Fruit fly (Drosophila melanogaster) whole organism, larva: ENCODE data around the gene CG42857.

Source experiments
- noc ChIP-seq: fragments of 200-800 bp; sonication (Bioruptor generic); optimal IDR thresholded peaks from 3 replicates; lab custom pipeline; 2019; ENCODE audit warnings: missing biosample characterization, mild to moderate bottlenecking, missing genetic modification characterization, moderate library complexity

CG42857 gene

DNA sequence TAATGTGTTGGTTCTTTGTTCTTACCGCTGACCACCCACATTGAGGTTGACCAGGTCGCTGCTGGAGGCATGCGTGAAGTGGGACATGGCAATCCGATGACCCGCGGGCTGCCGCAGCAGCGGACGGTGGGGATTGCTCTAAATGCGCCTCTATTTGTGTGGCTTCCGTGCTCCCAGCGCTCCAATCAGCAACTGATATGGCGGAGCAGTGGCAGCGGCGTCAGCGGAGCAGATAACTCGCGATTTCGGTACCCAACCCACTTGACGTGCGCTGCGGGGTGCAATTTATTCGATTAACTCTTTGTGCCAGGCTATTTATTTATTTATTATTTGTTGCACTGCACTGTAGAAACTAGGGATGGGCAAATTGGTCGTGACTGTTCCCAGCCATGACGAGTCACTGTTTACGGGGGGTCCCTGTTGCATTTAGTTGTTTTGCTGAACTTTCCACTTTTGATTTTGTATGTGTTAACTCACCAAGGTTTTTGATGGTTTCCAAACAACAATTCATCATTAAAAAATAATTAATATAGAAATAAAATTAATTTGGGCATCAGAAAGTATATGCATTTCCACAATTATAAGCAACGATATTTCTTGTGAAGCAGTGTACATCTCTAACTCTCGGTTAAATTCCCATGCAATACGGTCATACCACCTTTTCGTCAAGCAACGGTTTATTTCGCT lies 20.2 kb downstream of the CG42857 start, which contains the start of the genes CG9467 and CG8526:
Gene CG9467, minus strand, starts transcription at position 383 of the 687 bp plus-strand sequence.
Gene CG8526, plus strand, starts transcription at position 637 of the 687 bp plus-strand sequence.
- no peak for TF ChIP-seq noc

DNA sequence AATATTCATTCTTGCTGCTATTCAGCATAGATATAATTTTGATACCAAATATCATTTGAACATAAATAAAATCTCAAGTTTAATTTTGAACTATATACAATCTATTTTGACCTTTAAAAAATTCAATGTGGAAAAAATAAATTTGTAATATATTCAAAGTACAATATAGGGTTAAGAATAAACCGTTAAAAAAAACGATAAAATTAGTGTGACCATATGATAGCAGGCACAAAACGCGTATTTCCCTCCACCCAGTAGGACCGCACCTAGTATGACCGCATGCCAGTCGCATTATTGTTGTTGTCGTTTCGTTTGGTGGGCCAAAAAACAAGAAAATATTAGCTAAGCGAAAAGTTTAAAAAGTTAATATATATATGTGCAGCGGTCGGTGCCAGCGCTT lies 28.0 kb downstream of the CG42857 start, which contains the start of gene CG8516:
Gene CG8516, plus strand, starts transcription at position 278 of the 400 bp plus-strand sequence.
- no peak for TF ChIP-seq noc

DNA sequence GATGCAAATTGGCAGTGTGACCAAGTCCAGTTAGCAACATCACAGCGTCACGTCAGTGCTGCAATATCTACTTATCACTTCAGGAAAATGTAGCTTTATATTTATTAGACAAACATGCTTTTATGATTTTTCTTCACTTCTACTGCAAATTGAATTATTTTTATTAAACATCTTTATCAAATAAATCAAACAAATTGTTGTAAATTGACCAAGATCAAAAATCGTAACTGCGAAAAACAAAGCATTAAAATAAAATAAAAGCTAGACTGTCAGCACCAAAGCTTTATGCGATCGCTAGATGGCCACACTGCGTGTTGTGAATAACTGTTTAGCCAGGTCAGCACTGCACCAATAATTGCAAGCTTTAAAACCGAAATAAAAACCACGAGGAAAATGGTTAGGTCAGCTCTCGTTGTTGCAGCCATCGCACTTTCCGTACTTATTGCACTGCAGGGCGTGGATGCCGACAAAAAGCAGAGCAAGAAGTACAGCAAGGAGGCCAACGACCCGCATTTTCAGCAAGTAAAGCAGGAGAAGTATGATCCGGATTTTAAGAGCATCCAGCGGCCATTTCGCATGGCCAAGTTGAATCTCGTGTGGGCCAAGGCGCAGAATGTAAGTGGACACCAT lies 29.7 kb downstream of the CG42857 start, which contains the start of the genes CG12945 and CG8507:
Gene CG12945, minus strand, starts transcription at position 45 of the 630 bp plus-strand sequence.
Gene CG8507, plus strand, starts transcription at position 307 of the 630 bp plus-strand sequence.
- peak; percentile 50 for TF ChIP-seq noc

DNA sequence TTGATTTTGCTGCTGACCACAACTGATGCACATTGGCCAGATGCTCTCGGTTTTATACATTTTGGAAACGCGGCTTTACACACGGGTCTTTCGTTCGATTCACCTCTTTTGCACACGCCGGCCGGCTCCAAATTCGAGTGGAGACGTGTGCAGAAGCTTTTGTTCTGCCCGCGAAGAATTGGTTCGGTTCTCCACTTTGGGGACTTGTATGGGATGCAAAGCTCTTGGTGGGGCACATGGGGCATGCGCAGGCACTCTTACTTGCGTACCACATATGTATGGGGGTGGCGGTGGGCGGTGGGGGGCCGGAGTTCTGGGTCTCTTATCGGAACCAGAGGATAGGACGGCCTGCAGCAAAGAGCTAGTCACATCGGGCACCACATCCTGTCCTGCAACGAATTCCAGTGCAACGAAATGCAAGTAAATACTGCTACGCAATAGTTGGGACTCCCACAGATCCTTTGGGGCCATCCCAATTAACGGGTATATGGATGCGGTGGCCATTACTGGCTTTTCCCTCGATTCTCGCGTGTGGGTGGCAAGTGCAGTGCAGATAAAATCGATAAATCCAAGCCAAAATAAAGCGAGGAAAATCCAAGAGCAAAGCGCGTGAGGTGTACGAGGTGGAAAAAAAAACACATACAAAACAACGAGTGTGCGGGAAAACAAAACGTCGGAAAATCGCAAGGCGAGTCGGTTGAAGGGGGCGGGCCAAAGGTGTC lies 36.5 kb downstream of the CG42857 start, which contains the start of the genes MtnA and CG8500:
Gene MtnA, minus strand, starts transcription at position 30 of the 722 bp plus-strand sequence.
Gene CG8500, plus strand, starts transcription at position 313 of the 722 bp plus-strand sequence.
- TF ChIP-seq noc: no peak

DNA sequence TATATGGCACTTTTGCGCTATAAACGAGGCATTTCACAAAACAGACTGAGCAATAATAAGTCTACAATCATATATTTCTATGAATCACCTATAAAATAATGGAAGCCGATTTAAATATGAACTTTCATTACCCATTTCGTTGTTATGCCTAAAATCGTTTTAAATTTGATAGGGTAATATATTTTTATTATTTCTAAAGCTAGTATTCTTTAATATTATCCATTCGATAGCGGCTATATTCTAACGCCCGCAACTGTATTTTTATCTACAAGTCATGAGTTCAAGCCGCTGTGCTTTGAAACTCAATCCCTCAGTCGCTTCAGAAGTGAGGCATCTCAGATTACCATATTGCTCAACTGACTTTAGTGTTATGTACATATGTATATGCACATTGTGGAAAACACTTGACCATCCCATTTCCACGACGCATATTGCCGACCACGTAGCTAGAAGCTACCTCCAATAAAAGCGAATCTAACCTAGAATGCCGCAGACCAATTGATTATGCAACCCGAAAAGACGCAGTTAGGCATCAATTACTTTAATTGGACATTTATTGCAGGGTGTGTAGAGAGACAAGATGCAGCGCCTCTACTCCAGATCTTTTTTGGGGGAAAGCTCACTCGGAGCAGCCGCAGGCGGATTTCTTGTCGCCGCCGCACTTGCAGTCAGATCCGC lies 37.6 kb downstream of the CG42857 start:
- TF ChIP-seq noc: no peak

DNA sequence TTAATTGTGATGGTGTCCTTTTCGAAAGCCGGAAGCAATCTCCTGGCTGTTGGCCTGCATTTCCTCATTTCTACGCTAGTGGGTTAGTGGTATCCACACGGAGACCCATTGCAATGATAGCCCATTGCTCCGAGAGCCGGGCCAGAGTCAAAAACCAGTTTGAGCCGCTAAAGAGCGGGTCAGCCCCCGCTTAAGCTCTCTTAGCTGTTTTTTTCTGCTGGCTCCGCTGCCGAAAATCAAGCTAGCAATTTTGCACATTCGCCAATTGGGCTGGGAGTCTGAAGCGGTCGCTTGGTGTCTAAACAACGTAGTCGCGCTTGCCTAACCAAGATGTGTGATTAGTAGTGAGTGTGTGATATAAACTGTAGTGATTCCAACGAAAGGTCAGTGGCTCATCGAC lies 41.2 kb downstream of the CG42857 start, which contains the start of gene CG12947:
Gene CG12947, plus strand, starts transcription at position 301 of the 400 bp plus-strand sequence.
- no peak for TF ChIP-seq noc

DNA sequence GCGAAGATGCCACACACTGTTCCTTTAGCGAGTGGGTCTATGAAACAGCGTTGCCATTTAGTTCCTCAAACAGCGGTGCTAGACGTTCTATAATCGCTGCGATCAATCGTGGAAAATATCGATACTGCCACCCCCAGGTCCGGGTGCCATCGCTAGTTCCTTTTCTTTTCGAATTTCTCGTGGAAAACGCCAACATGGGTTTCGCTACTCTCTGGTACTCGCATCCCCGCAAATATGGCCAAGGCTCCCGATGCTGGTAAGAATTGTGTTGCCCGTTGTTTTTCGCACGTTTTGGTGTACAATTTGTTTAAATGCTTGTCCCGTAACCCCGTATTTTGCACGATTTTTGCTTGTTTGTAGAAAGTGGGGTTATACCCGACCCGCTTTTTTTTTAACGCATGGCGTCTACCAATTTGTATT lies 43.0 kb downstream of the CG42857 start, which contains the start of gene RpS29:
Gene RpS29, plus strand, starts transcription at position 102 of the 420 bp plus-strand sequence.
- peak; percentile 73 for TF ChIP-seq noc

DNA sequence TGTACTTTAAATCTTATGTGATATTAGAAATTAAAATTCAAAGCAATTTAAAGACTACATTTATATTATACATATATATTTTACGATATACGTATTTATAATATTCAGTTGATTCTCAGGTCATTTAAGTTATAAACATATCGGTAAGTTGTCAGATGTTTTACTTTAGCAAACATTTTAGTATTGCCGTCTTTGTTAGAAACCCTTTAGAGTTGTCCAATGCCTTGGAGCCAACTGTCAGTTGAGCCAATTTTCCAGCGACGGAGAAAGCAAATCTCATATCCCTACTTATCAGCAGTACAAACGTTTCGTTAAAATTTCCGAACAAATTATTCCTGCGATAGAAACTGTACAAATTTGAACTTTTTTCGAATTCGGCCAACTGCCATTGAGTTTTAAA lies 46.2 kb downstream of the CG42857 start, which contains the start of gene topi:
Gene topi, plus strand, starts transcription at position 301 of the 400 bp plus-strand sequence.
- TF ChIP-seq noc: no peak

DNA sequence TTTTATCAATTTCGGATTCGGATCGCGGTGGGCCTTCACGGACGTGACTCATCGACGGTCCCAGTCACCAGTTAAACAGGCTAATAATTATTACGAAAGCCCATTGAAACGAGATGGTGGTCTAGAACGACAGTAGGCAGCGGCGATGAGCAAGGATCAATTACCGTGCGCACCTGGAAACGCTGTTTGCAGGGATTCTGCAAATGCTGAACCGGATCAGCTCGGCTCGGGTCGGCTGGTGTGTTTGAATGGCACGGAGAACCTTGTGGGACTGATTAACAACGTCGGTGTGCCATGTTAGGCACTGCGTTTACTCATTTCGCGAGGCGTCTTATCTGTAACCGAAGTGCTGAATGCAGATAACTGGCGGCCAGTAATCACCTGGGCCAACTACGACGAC lies 46.8 kb downstream of the CG42857 start, which contains the start of gene Whamy:
Gene Whamy, minus strand, starts transcription at position 273 of the 400 bp plus-strand sequence.
- peak; percentile 73 for TF ChIP-seq noc

DNA sequence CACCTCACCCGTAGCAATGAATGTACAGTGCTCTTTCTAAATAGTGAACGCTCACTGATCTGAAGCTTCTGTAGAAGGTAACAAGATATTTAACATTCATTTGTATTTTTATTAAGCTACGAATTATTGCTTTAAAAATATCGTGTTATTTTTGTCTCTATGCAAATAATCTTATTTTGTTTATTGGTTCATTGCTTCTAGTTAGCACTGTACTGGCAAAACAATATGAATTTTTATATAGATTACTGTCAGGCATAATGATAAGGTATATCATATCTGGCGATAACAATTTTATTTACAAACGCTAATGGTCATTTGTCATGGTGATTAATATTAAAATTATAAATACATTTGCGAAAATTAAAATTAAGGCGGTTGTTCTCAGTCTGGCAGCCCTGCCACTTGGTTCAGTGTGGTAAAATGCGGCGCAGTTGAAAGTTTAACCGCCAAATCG lies 49.4 kb downstream of the CG42857 start, which contains the start of gene CG9471:
Gene CG9471, minus strand, starts transcription at position 24 of the 454 bp plus-strand sequence.
- peak; percentile 97 for TF ChIP-seq noc
